Fruit fly (Drosophila melanogaster) whole organism, embryonic: ENCODE data around the gene CG43922.

ENCODE experiments used
- Antp ChIP-seq: fragments of 200-800 bp; sonication (Bioruptor generic); optimal IDR thresholded peaks from 3 replicates; lab custom pipeline; 2016; ENCODE audit warnings: missing biosample characterization, missing genetic modification characterization
- BEAF-32 ChIP-seq: fragments of 200-800 bp; sonication (Bioruptor generic); optimal IDR thresholded peaks from 3 replicates; lab custom pipeline; 2017; ENCODE audit warnings: missing biosample characterization, missing genetic modification characterization, mild to moderate bottlenecking, moderate library complexity, missing genetic modification reagents
- CG11456 ChIP-seq: fragments of 200-800 bp; sonication (Bioruptor generic); IDR thresholded peaks from 3 replicates; pipeline ENCODE4 v1.3.6; 2022; ENCODE audit warnings: missing biosample characterization, missing genetic modification characterization
- CG12659 ChIP-seq: fragments of 200-800 bp; sonication (Bioruptor generic); optimal IDR thresholded peaks from 3 replicates; lab custom pipeline; 2017; ENCODE audit warnings: mild to moderate bottlenecking, missing biosample characterization, missing genetic modification reagents, missing genetic modification characterization
- CG14050 ChIP-seq: fragments of 200-800 bp; sonication (Bioruptor generic); IDR thresholded peaks from 3 replicates; pipeline ENCODE4 v1.3.6; 2022; ENCODE audit warnings: missing biosample characterization, missing genetic modification characterization
- CG18599 ChIP-seq: fragments of 200-800 bp; sonication (Bioruptor generic); optimal IDR thresholded peaks from 3 replicates; lab custom pipeline; 2017; ENCODE audit warnings: missing biosample characterization, missing genetic modification characterization, mild to moderate bottlenecking, moderate library complexity, missing genetic modification reagents
- CG2116 ChIP-seq: fragments of 200-800 bp; sonication (Bioruptor generic); optimal IDR thresholded peaks from 3 replicates; lab custom pipeline; 2018; ENCODE audit warnings: missing biosample characterization, mild to moderate bottlenecking, missing genetic modification characterization
- CG30020 ChIP-seq: fragments of 200-800 bp; optimal IDR thresholded peaks from 2 replicates; lab custom pipeline; 2019; ENCODE audit warnings: missing biosample characterization, mild to moderate bottlenecking, missing genetic modification characterization, moderate library complexity
- CG4328 ChIP-seq: fragments of 200-800 bp; sonication (Bioruptor generic); optimal IDR thresholded peaks from 3 replicates; lab custom pipeline; 2017; ENCODE audit warnings: missing biosample characterization, missing genetic modification reagents, missing genetic modification characterization
- CG6654 ChIP-seq: fragments of 200-800 bp; sonication (Bioruptor generic); optimal IDR thresholded peaks from 2 replicates; lab custom pipeline; 2017; ENCODE audit warnings: missing biosample characterization, mild to moderate bottlenecking, missing genetic modification characterization
- CG6765 ChIP-seq: fragments of 200-800 bp; sonication (Bioruptor generic); optimal IDR thresholded peaks from 3 replicates; lab custom pipeline; 2017; ENCODE audit warnings: missing biosample characterization, mild to moderate bottlenecking, missing genetic modification characterization
- CG8388 ChIP-seq: fragments of 200-800 bp; sonication (Bioruptor generic); optimal IDR thresholded peaks from 2 replicates; lab custom pipeline; 2019; ENCODE audit warnings: missing biosample characterization, mild to moderate bottlenecking, missing genetic modification characterization, moderate library complexity
- CG9215 ChIP-seq: fragments of 200-800 bp; sonication (Bioruptor generic); IDR thresholded peaks from 2 replicates; pipeline ENCODE4 v1.3.6; 2022; ENCODE audit warnings: missing biosample characterization, missing genetic modification characterization
- CG9876 ChIP-seq: fragments of 200-800 bp; sonication (Bioruptor generic); optimal IDR thresholded peaks from 2 replicates; lab custom pipeline; 2016; ENCODE audit warnings: missing biosample characterization, missing genetic modification characterization
- CkIIα-i1 ChIP-seq: fragments of 200-800 bp; sonication (Bioruptor generic); IDR thresholded peaks from 2 replicates; pipeline ENCODE4 v1.3.6; 2022; ENCODE audit warnings: missing biosample characterization, missing genetic modification characterization
- CoRest ChIP-seq: fragments of 200-800 bp; sonication (Bioruptor generic); optimal IDR thresholded peaks from 3 replicates; lab custom pipeline; 2018; ENCODE audit warnings: missing biosample characterization, mild to moderate bottlenecking, missing genetic modification characterization, moderate library complexity
- Dip3 ChIP-seq: fragments of 200-800 bp; sonication (Bioruptor generic); optimal IDR thresholded peaks from 3 replicates; lab custom pipeline; 2016; ENCODE audit warnings: missing biosample characterization, missing genetic modification characterization
- Dll ChIP-seq: fragments of 200-800 bp; sonication (Bioruptor generic); IDR thresholded peaks from 4 replicates; pipeline ENCODE4 v1.3.6; 2022; ENCODE audit warnings: missing biosample characterization, missing genetic modification characterization; ENCODE audit not compliant: partially characterized antibody
- Ets65A ChIP-seq: fragments of 200-800 bp; sonication (Bioruptor generic); peaks from one replicate; lab custom pipeline; 2016; ENCODE audit warnings: missing biosample characterization, missing genetic modification characterization
- H15 ChIP-seq: fragments of 200-800 bp; sonication (Bioruptor generic); IDR thresholded peaks from 3 replicates; pipeline ENCODE4 v1.3.6; 2022; ENCODE audit warnings: missing biosample characterization, missing genetic modification characterization
- Hr3 ChIP-seq: fragments of 200-800 bp; sonication (Bioruptor generic); optimal IDR thresholded peaks from 3 replicates; lab custom pipeline; 2016; ENCODE audit warnings: missing biosample characterization, missing genetic modification characterization
- Hr78 ChIP-seq, 2 experiments: fragments of 200-800 bp in 1 of 2; fragments of >200 bp in 1 of 2; sonication (Bioruptor generic) in 1 of 2; optimal IDR thresholded peaks; 2 replicates each; lab custom pipeline; 2017 to 2019; ENCODE audit warnings: missing biosample characterization in 2 of 2, missing genetic modification characterization in 2 of 2, mild to moderate bottlenecking in 1 of 2, moderate library complexity in 1 of 2
- MESR4 ChIP-seq: fragments of 200-800 bp; sonication (Bioruptor generic); optimal IDR thresholded peaks from 2 replicates; lab custom pipeline; 2018; ENCODE audit warnings: missing biosample characterization, mild to moderate bottlenecking, missing genetic modification characterization, moderate library complexity
- NC2β ChIP-seq: fragments of 200-800 bp; sonication (Bioruptor generic); optimal IDR thresholded peaks from 2 replicates; lab custom pipeline; 2016; ENCODE audit warnings: missing biosample characterization, missing genetic modification characterization
- Oli ChIP-seq: fragments of 200-800 bp; sonication (Bioruptor generic); optimal IDR thresholded peaks from 2 replicates; lab custom pipeline; 2018; ENCODE audit warnings: missing biosample characterization, mild to moderate bottlenecking, missing genetic modification characterization, moderate library complexity
- Sin3A ChIP-seq: fragments of >200 bp; optimal IDR thresholded peaks from 2 replicates; lab custom pipeline; 2018
- Trl ChIP-seq, 3 experiments: fragments of >200 bp in 2 of 3; fragments of 200-800 bp in 1 of 3; sonication (Bioruptor generic) in 1 of 3; optimal IDR thresholded peaks; 2 replicates in 1 of 3; 3 replicates in 2 of 3; lab custom pipeline; 2016 to 2017; ENCODE audit warnings: missing biosample characterization in 1 of 3, missing genetic modification characterization in 1 of 3
- Usf ChIP-seq: fragments of 200-800 bp; sonication (Bioruptor generic); optimal IDR thresholded peaks from 2 replicates; lab custom pipeline; 2017; ENCODE audit warnings: missing genotype, missing biosample characterization, missing genetic modification characterization
- ara ChIP-seq: fragments of 200-800 bp; sonication (Bioruptor generic); IDR thresholded peaks from 2 replicates; pipeline ENCODE4 v1.3.6; 2022; ENCODE audit warnings: missing biosample characterization, missing genetic modification characterization
- bab2 ChIP-seq: fragments of 200-800 bp; sonication (Bioruptor generic); optimal IDR thresholded peaks from 2 replicates; lab custom pipeline; 2016; ENCODE audit warnings: missing biosample characterization, missing genetic modification characterization
- cas ChIP-seq: fragments of 200-800 bp; sonication (Bioruptor generic); IDR thresholded peaks from 2 replicates; pipeline ENCODE4 v1.3.6; 2022; ENCODE audit warnings: missing biosample characterization, missing genetic modification characterization
- chinmo ChIP-seq: fragments of 200-800 bp; sonication (Bioruptor generic); IDR thresholded peaks from 4 replicates; pipeline ENCODE4 v1.3.6; 2022; ENCODE audit warnings: missing biosample characterization, missing genetic modification characterization; ENCODE audit not compliant: partially characterized antibody
- chn ChIP-seq: fragments of 200-800 bp; sonication (Bioruptor generic); optimal IDR thresholded peaks from 2 replicates; lab custom pipeline; 2016; ENCODE audit warnings: missing biosample characterization, missing genetic modification characterization
- eve ChIP-seq, 2 experiments: fragments of >200 bp; optimal IDR thresholded peaks; 2 replicates each; lab custom pipeline; 2017; ENCODE audit warnings: missing biosample characterization in 2 of 2, missing genetic modification characterization in 2 of 2
- exex ChIP-seq: fragments of 200-800 bp; sonication (Bioruptor generic); optimal IDR thresholded peaks from 4 replicates; lab custom pipeline; 2018; ENCODE audit warnings: missing biosample characterization, mild to moderate bottlenecking, missing genetic modification characterization, moderate library complexity
- insv ChIP-seq, 2 experiments: fragments of 200-800 bp; sonication (Bioruptor generic); optimal IDR thresholded peaks; 3 replicates each; lab custom pipeline; 2016 to 2018; ENCODE audit warnings: missing biosample characterization in 2 of 2, missing genetic modification characterization in 2 of 2
- jigr1 ChIP-seq: fragments of 200-800 bp; sonication (Bioruptor generic); IDR thresholded peaks from 3 replicates; pipeline ENCODE4 v1.3.6; 2022; ENCODE audit warnings: missing biosample characterization, missing genetic modification characterization
- kay ChIP-seq: fragments of 200-800 bp; sonication (Bioruptor generic); optimal IDR thresholded peaks from 2 replicates; lab custom pipeline; 2016; ENCODE audit warnings: missing biosample characterization, missing genetic modification characterization
- luna ChIP-seq: fragments of 200-800 bp; sonication (Bioruptor generic); optimal IDR thresholded peaks from 2 replicates; lab custom pipeline; 2016; ENCODE audit warnings: missing biosample characterization, missing genetic modification characterization
- p53 ChIP-seq: fragments of 200-800 bp; sonication (Bioruptor generic); optimal IDR thresholded peaks from 2 replicates; lab custom pipeline; 2016; ENCODE audit warnings: missing biosample characterization, missing genetic modification characterization
- pros ChIP-seq: fragments of 200-800 bp; sonication (Bioruptor generic); optimal IDR thresholded peaks from 3 replicates; lab custom pipeline; 2019; ENCODE audit warnings: missing biosample characterization, mild to moderate bottlenecking, missing genetic modification characterization, moderate library complexity
- pzg ChIP-seq: fragments of 200-800 bp; sonication (Bioruptor generic); optimal IDR thresholded peaks from 3 replicates; lab custom pipeline; 2018; ENCODE audit warnings: missing biosample characterization, mild to moderate bottlenecking, missing genetic modification characterization, moderate library complexity
- scrt ChIP-seq: fragments of 200-800 bp; sonication (Bioruptor generic); optimal IDR thresholded peaks from 2 replicates; lab custom pipeline; 2018; ENCODE audit warnings: missing biosample characterization, mild to moderate bottlenecking, missing genetic modification characterization, moderate library complexity
- seq ChIP-seq: fragments of 200-800 bp; sonication (Bioruptor generic); IDR thresholded peaks from 2 replicates; pipeline ENCODE4 v1.3.6; 2022; ENCODE audit warnings: missing biosample characterization, missing genetic modification characterization
- sr ChIP-seq: fragments of 200-800 bp; sonication (Bioruptor generic); IDR thresholded peaks from 3 replicates; pipeline ENCODE4 v1.3.6; 2022; ENCODE audit warnings: missing biosample characterization, missing genetic modification characterization
- ssp ChIP-seq: fragments of 200-800 bp; sonication (Bioruptor generic); IDR thresholded peaks from 2 replicates; pipeline ENCODE4 v1.3.6; 2022; ENCODE audit warnings: missing biosample characterization, missing genetic modification characterization
- stwl ChIP-seq: fragments of 200-800 bp; sonication (Bioruptor generic); optimal IDR thresholded peaks from 3 replicates; lab custom pipeline; 2018; ENCODE audit warnings: missing biosample characterization, mild to moderate bottlenecking, missing genetic modification characterization, moderate library complexity
- unpg ChIP-seq: fragments of 200-800 bp; sonication (Bioruptor generic); optimal IDR thresholded peaks from 3 replicates; lab custom pipeline; 2018; ENCODE audit warnings: missing biosample characterization, mild to moderate bottlenecking, missing genetic modification characterization, moderate library complexity
- vfl ChIP-seq: fragments of 200-800 bp; sonication (Bioruptor generic); optimal IDR thresholded peaks from 2 replicates; lab custom pipeline; 2016; ENCODE audit warnings: missing biosample characterization, missing genetic modification characterization
- vvl ChIP-seq: fragments of 200-800 bp; sonication (Bioruptor generic); IDR thresholded peaks from 2 replicates; pipeline ENCODE4 v1.3.6; 2022; ENCODE audit warnings: missing biosample characterization, missing genetic modification characterization

Gene CG43922

DNA sequence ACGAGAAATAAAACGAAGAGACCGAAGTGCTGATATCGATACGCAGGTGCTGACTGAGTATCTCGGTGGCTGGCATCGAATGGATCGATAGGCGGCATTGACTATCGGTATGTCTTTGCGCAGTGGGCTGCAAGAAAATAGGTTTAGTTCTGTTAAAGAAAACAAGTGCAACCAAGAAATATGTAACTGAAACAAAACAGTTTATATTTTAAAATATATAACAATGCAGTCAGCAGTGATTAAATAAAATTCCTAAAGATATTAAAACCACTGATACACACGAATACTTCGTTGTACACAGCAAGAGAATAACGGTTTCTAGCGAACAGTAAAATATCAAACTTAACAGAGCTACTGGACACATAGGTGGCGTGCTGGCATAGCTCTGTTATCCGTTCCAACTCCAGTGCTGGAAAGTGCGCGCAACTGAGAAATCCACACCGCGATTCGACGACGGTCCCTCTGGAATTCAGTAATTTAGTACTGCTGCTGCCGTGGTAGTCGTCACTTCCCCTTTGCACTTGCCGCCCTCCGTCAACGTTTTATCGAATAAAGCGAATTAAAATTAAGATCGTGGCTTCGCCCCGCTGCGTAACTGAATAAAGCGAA, 29.9 kb upstream of the CG43922 start, which contains the start of the genes Pez and Cpr (continued):
- TF ChIP-seq Dll (GFP tag; lab: Robert Waterston, UW) (peak; percentile 88), BEAF-32 (GFP tag; lab: Kevin White, UChicago) (peak; percentile 87), unpg (GFP tag; lab: Kevin White, UChicago) (peak; percentile 33), CkIIα-i1 (GFP tag; lab: Robert Waterston, UW) (no peak), Usf (GFP tag; lab: Kevin White, UChicago) (no peak), CG12659 (GFP tag; lab: Kevin White, UChicago) (peak; percentile 74), cas (GFP tag; lab: Robert Waterston, UW) (no peak), CG2116 (GFP tag; lab: Kevin White, UChicago) (peak; percentile 70), H15 (GFP tag; lab: Robert Waterston, UW) (no peak), ssp (GFP tag; lab: Robert Waterston, UW) (no peak), eve (GFP tag; optimal IDR thresholded peaks at IDR 0.05; lab: Kevin White, UChicago) (no peak), scrt (GFP tag; lab: Kevin White, UChicago) (peak; percentile 32), CG11456 (GFP tag; lab: Robert Waterston, UW) (peak; percentile 77; the same call in 2 of the 3 replicates), CG9876 (GFP tag; lab: Kevin White, UChicago) (no peak), CG8388 (no peak), Antp (GFP tag; lab: Kevin White, UChicago) (peak; percentile 10), Hr3 (GFP tag; lab: Kevin White, UChicago) (no peak), bab2 (peak; percentile 20), insv (GFP tag; optimal IDR thresholded peaks at IDR 0.05; lab: Kevin White, UChicago) (peak in 1 of 2 experiments; percentile 44), kay (GFP tag; lab: Kevin White, UChicago) (peak; percentile 4), p53 (GFP tag; lab: Kevin White, UChicago) (no peak), vfl (no peak), CG4328 (GFP tag; lab: Kevin White, UChicago) (no peak), luna (peak; percentile 28), NC2β (GFP tag; lab: Kevin White, UChicago) (peak; percentile 36), Ets65A (GFP tag; lab: Kevin White, UChicago) (peak; percentile 85), stwl (tag; lab: Kevin White, UChicago) (peak; percentile 59), sr (peak; percentile 41; the same call in 1 of the 3 replicates), CG6765 (GFP tag; lab: Kevin White, UChicago) (peak; percentile 22), chinmo (GFP tag; lab: Robert Waterston, UW) (peak; percentile 47; the same call in 2 of the 4 replicates), CG14050 (GFP tag; lab: Robert Waterston, UW) (no peak), CG30020 (no peak), pros (no peak), jigr1 (GFP tag; lab: Robert Waterston, UW) (no peak), ara (peak; percentile 27; the same call in 1 of the 2 replicates), chn (GFP tag; lab: Kevin White, UChicago) (no peak), CoRest (tag; lab: Kevin White, UChicago) (peak; percentile 45), Dip3 (GFP tag; lab: Kevin White, UChicago) (peak; percentile 28), CG18599 (peak; percentile 24), CG6654 (peak; percentile 50), pzg (peak; percentile 92), Sin3A (lab: Kevin White, UChicago) (peak; percentile 5), Trl (optimal IDR thresholded peaks at IDR 0.05; lab: Kevin White, UChicago) (no peak), Trl (GFP tag; optimal IDR thresholded peaks at IDR 0.05; lab: Kevin White, UChicago) (peak; percentile 26), Oli (tag; lab: Kevin White, UChicago) (no peak), exex (tag; lab: Kevin White, UChicago) (peak; percentile 24), vvl (GFP tag; lab: Robert Waterston, UW) (peak; percentile 55), Hr78 (GFP tag; optimal IDR thresholded peaks at IDR 0.05; lab: Kevin White, UChicago) (no peak), MESR4 (GFP tag; lab: Kevin White, UChicago) (peak; percentile 69), CG9215 (GFP tag; lab: Robert Waterston, UW) (no peak), seq (GFP tag; lab: Robert Waterston, UW) (no peak)
